Worm (Caenorhabditis elegans): ENCODE results near the gene unc-10.

Gene unc-10

DNA sequence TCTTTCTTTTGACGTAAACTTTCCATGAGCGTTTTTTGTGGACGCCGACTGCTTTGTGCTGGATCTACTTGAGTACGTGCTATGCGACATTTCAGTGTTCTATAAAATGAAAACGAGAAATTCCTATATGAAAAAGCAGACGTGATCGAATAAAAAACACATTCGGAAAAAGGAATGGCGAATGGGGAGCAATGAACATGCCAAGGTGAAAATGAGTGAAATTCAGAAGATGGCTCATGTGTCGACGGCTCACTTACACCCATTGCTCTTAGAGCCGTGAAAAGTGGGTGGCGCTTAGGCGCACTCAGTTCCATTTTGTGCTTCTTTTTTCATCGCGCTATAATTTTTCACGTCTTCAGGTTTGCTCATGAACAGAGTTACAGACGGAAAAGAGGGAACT lies 18.5 kb upstream of the unc-10 start, which contains the start of gene K03A1.4:
K03A1.4 (minus strand) TSS at position 101 of the 400 bp plus-strand sequence.
- TF ChIP-seq unc-39 (tag; optimal IDR thresholded peaks at IDR 0.05) (no peak), ceh-83 (GFP tag; optimal IDR thresholded peaks at IDR 0.05) (no peak), nhr-28 (tag; optimal IDR thresholded peaks at IDR 0.05) (no peak), drap-1 (GFP tag; optimal IDR thresholded peaks at IDR 0.05) (no peak), elt-3 (tag; optimal IDR thresholded peaks at IDR 0.05) (no peak)

DNA sequence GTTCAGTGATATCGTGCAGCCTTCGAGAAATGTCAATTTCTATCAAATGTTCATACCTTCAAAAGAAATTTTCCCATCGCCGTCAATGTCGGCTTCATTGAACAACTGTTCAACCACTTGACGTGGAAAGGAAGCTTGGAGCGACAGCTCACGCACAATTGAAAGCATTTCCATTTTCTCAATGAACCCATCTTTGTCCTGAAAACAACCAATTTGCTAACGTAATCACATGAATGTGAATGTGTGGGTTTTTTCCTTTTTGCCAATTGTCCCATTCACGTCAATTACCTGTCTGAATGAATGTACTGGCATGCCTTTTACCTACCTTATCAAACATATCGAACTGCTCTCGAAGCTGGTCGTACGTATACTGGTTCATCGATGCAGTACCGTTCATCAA lies 16.2 kb upstream of the unc-10 start:
- no peak for TF ChIP-seq cnd-1 (tag; optimal IDR thresholded peaks at IDR 0.05)

DNA sequence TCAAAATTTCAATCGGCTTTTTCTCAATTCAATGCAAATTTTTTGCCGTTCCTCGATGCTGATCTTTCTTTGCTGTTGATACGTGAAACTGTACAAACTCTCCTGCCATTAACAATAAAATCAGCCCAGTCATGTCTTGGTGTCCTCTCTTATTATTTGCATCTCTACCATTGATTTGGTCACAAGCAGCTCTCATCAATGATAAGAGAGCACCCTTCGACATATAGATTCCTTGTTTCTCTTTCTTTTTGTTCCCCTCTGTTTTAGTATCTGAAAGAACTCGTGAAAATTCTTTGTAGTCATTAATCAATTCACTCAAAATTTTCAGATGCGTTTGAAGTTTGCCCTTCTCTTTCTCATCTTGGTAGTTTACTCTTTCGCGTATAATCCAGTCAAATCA lies 11.7 kb upstream of the unc-10 start, which contains the start of gene lron-7:
lron-7 (plus strand) TSS at position 323 of the 400 bp plus-strand sequence.
- TF ChIP-seq nhr-237 (tag; optimal IDR thresholded peaks at IDR 0.05) (no peak), nhr-2 (tag; optimal IDR thresholded peaks at IDR 0.05) (no peak), ham-2 (GFP tag; optimal IDR thresholded peaks at IDR 0.05) (no peak), zip-8 (tag; optimal IDR thresholded peaks at IDR 0.05) (no peak), bed-3 (GFP tag; optimal IDR thresholded peaks at IDR 0.05) (no peak), unc-39 (tag; optimal IDR thresholded peaks at IDR 0.05) (no peak)

DNA sequence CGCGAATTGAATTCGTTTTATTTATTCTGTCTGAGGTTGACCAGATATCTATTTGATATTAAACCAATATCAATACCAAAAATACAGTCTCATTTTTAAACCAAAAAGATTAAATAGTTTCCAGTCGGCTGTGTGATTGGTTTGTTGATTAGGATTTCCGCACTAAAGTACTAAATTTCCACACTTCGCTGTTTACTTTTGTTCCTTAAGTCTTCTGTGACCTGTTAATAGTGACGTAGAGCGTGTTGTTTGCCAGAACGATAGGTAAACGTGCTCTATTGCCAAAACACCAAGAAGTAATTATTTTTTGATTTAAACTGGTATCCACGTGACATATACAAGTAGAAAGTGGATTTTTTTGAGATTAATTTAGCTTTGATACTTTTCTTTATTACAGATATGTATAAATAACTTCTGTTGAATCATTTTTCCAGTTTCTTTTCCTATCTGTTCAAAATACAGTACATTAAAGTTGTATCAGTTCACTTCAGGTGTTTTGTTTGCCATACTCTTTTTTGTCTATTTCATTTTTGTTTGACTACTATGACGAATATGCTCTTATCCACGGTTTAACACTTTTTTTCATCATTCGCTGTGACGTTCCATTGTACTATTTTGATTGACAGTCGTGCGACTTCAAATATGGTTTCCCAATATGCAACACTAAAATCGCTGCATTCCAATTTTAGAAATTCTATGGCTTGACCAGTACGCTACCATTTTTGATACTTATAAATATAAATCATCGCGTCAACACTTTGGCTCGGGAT lies 10.9 kb upstream of the unc-10 start:
- TF ChIP-seq nhr-237 (tag; optimal IDR thresholded peaks at IDR 0.05) (no peak), mls-2 (tag; optimal IDR thresholded peaks at IDR 0.05) (no peak), mep-1 (tag; optimal IDR thresholded peaks at IDR 0.05) (no peak), blmp-1 (tag; optimal IDR thresholded peaks at IDR 0.05) (no peak), ceh-43 (GFP tag; optimal IDR thresholded peaks at IDR 0.05) (no peak), sptf-1 (tag; optimal IDR thresholded peaks at IDR 0.05) (no peak)

DNA sequence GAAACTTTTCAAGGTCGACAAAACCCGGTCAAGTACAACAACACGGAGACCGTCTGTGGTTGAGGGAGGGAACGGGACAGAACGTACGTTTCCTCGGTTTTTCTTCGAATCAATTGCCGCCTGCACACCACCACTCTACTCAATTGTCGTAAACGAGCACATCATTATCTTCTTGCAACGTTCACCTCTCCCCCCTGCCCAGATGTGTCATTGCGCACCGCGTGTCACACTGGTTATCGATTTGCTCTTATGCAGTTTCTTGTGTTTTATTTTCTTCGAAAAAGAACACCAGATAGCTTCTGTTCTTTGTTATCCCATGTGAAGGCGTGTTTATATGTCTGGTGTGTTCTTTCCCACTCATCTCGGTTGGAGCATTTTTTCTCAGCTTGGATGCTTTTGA lies 9.4 kb upstream of the unc-10 start:
- TF ChIP-seq sptf-1 (tag; optimal IDR thresholded peaks at IDR 0.05) (no peak), elt-1 (tag; optimal IDR thresholded peaks at IDR 0.05; ENCODE audit: borderline replicate concordance, insufficient read depth) (no peak), drap-1 (GFP tag; optimal IDR thresholded peaks at IDR 0.05) (no peak), nhr-12 (tag; optimal IDR thresholded peaks at IDR 0.05) (no peak), snpc-4 (tag; optimal IDR thresholded peaks at IDR 0.05) (no peak), unc-39 (tag; optimal IDR thresholded peaks at IDR 0.05) (peak; percentile 4), ceh-39 (tag; optimal IDR thresholded peaks at IDR 0.05) (peak; percentile 3), ces-1 (GFP tag; optimal IDR thresholded peaks at IDR 0.05) (peak; percentile 6)

DNA sequence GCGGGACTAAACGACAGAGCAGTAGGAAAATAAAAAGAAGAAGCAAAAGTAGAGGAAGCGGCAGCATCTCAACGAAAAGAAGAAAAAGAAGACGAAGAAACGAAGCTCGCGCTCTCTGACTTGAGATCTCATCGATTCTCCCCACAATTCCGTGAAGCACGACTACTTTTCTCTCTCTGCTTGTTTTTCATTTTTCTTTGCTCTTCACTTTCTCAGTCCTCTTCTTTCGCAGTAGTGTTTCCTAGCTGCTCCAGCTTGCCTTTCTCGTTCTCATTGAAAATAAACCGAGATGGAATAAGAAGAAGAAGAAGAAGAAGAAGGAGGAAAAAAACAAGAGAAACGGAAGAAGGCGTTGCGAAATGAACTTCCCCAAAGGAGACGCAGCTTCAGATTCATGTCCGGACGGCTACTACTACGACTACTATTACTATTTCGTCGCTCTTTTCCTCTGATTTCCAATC lies 4.6 kb upstream of the unc-10 start:
- no peak for TF ChIP-seq drap-1 (GFP tag; optimal IDR thresholded peaks at IDR 0.05)
- TF ChIP-seq ces-1 (GFP tag; optimal IDR thresholded peaks at IDR 0.05): peak; percentile 69
- TF ChIP-seq lin-32 (GFP tag; optimal IDR thresholded peaks at IDR 0.05): no peak
- peak; percentile 60 for TF ChIP-seq unc-39 (tag; optimal IDR thresholded peaks at IDR 0.05)
- no peak for TF ChIP-seq bed-3 (GFP tag; optimal IDR thresholded peaks at IDR 0.05)

DNA sequence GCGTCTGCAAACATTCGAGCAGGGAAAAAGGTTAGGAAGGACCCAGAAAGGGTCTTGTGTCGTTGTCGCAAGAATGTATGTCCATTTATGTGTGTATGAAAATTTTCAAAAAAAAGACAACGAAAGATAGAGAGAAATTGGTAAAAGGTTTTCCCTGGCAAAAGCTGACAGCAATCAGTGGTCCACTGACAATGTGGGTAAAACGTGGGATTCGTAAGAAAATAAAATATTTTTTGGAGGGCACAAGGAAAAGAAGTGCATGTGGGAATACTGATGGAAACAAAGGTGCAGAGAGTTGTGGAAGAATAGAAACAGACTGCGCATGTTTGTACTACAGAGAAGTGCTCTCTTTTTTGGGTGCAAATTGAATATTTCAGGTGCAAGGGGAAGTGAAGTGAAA lies 3.0 kb upstream of the unc-10 start:
- TF ChIP-seq bed-3 (GFP tag; optimal IDR thresholded peaks at IDR 0.05): no peak
- no peak for TF ChIP-seq nhr-2 (tag; optimal IDR thresholded peaks at IDR 0.05)
- no peak for TF ChIP-seq lin-32 (GFP tag; optimal IDR thresholded peaks at IDR 0.05)
- TF ChIP-seq ceh-43 (GFP tag; optimal IDR thresholded peaks at IDR 0.05): no peak
- no peak for TF ChIP-seq sem-2 (GFP tag; optimal IDR thresholded peaks at IDR 0.05)
- no peak for TF ChIP-seq ztf-11 (tag; optimal IDR thresholded peaks at IDR 0.05)

DNA sequence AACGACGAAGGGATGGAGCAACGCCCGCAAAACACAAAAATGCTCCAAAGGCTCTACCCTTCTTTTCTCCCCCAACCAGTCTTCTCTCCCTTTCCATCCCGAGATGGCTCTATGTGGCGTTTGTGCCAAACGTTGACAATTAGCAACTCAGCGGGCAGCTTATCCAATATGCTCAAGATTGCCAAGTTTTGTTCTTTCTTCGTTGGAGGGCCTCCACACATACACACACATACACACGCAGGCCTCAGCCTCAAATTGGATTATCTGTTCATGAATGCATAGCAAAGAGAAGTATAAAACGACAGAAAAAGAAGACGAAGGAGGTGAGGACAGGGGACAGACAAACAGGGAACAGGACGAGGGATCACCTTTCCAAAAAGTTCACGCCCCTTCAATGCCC lies 1.2 kb upstream of the unc-10 start:
- peak; percentile 98 for TF ChIP-seq ces-1 (GFP tag; optimal IDR thresholded peaks at IDR 0.05)
- TF ChIP-seq unc-62 (GFP tag; optimal IDR thresholded peaks at IDR 0.05): no peak
- no peak for TF ChIP-seq elt-3 (tag; optimal IDR thresholded peaks at IDR 0.05)
- no peak for TF ChIP-seq blmp-1 (tag; optimal IDR thresholded peaks at IDR 0.05)
- peak; percentile 1 for TF ChIP-seq mls-2 (tag; optimal IDR thresholded peaks at IDR 0.05)
- TF ChIP-seq mab-5 (tag; optimal IDR thresholded peaks at IDR 0.05): no peak
